Worm (Caenorhabditis elegans): Measurements from ENCODE around the gene F25B3.2.
A peak's percentile ranks its signal among the peaks of the same experiment; 100 is the strongest.

F25B3.2 gene

ce11 chrV:9570197-9570596 lies 6.9 kb upstream of the F25B3.2 start, which contains the start of gene F25B3.5:
TSS of gene F25B3.5 (minus strand) at chrV:9570297.
- TF ChIP-seq dpl-1 (GFP tag; optimal IDR thresholded peaks at IDR 0.05) (no peak), lin-40 (tag; optimal IDR thresholded peaks at IDR 0.05) (no peak), nhr-80 (tag; optimal IDR thresholded peaks at IDR 0.05) (peak; percentile 3), pha-4 (tag; optimal IDR thresholded peaks at IDR 0.05) (no peak), madf-3 (GFP tag; IDR thresholded peaks at IDR 0.05) (no peak)

ce11 chrV:9571056-9571455 lies 6.0 kb upstream of the F25B3.2 start:
- TF ChIP-seq hmg-20 (GFP tag; IDR thresholded peaks at IDR 0.05) (no peak), C17E4.6 (GFP tag; IDR thresholded peaks at IDR 0.05) (no peak), ceh-40 (GFP tag; IDR thresholded peaks at IDR 0.05) (no peak), Y67H2A.10 (GFP tag; conservative IDR thresholded peaks at IDR 0.05) (no peak)

- TF ChIP-seq lag-1 (GFP tag; IDR thresholded peaks at IDR 0.05) (no peak), mes-4 (tag; optimal IDR thresholded peaks at IDR 0.05) (no peak), lin-54 (GFP tag; optimal IDR thresholded peaks at IDR 0.05) (no peak), F10E7.11 (tag; optimal IDR thresholded peaks at IDR 0.05) (no peak), lsl-1 (GFP tag; optimal IDR thresholded peaks at IDR 0.05) (no peak), ztf-25 (GFP tag; IDR thresholded peaks at IDR 0.05) (no peak), dpff-1 (tag; optimal IDR thresholded peaks at IDR 0.05) (no peak), zim-3 (tag; optimal IDR thresholded peaks at IDR 0.05) (no peak), sea-2 (GFP tag; IDR thresholded peaks at IDR 0.05) (no peak), cebp-2 (GFP tag; IDR thresholded peaks at IDR 0.05) (no peak), zfh-2 (GFP tag; conservative IDR thresholded peaks at IDR 0.05) (no peak), egl-18 (GFP tag; IDR thresholded peaks at IDR 0.05) (no peak), mcd-1 (GFP tag; IDR thresholded peaks at IDR 0.05) (no peak), attf-5 (GFP tag; optimal IDR thresholded peaks at IDR 0.05) (no peak)
These were observed 5.4 kb upstream of the F25B3.2 start for ce11 chrV:9571673-9572072.

ce11 chrV:9582594-9583322 lies 5.7 kb downstream of the F25B3.2 start, which contains the start of gene rtfo-1:
TSS of gene rtfo-1 (minus strand) at chrV:9582644.
- no peak for TF ChIP-seq mxl-1 (tag; optimal IDR thresholded peaks at IDR 0.05)
- TF ChIP-seq ZK185.1 (tag; optimal IDR thresholded peaks at IDR 0.05; ENCODE audit: poor library complexity, severe bottlenecking), result peak; percentile 12
- peak; percentile 54 for TF ChIP-seq snpc-1.3 (tag; optimal IDR thresholded peaks at IDR 0.05; ENCODE audit: insufficient read depth)
- TF ChIP-seq F57A8.1 (GFP tag; optimal IDR thresholded peaks at IDR 0.05), result no peak
- no peak for TF ChIP-seq athp-1 (tag; optimal IDR thresholded peaks at IDR 0.05)
- no peak for TF ChIP-seq aptf-3 (GFP tag; IDR thresholded peaks at IDR 0.05)
- TF ChIP-seq F10E7.11 (tag; optimal IDR thresholded peaks at IDR 0.05), result no peak
- no peak for TF ChIP-seq tbx-9 (tag; optimal IDR thresholded peaks at IDR 0.05; ENCODE audit: borderline replicate concordance)
- no peak for TF ChIP-seq sptf-2 (GFP tag; optimal IDR thresholded peaks at IDR 0.05)
- TF ChIP-seq atf-7 (tag; optimal IDR thresholded peaks at IDR 0.05), result no peak
- TF ChIP-seq pbrm-1 (GFP tag; IDR thresholded peaks at IDR 0.05), result peak; percentile 49; the same call in 1 of the 2 replicates
- TF ChIP-seq F55B11.4 (tag; optimal IDR thresholded peaks at IDR 0.05; ENCODE audit: borderline replicate concordance, insufficient read depth), result no peak
- TF ChIP-seq hlh-26 (GFP tag; conservative IDR thresholded peaks at IDR 0.05), result no peak
- TF ChIP-seq attf-5 (GFP tag; optimal IDR thresholded peaks at IDR 0.05), result no peak
- TF ChIP-seq lag-1 (GFP tag; IDR thresholded peaks at IDR 0.05), result no peak
- TF ChIP-seq ceh-58 (GFP tag; IDR thresholded peaks at IDR 0.05), result no peak
- TF ChIP-seq B0261.1 (tag; optimal IDR thresholded peaks at IDR 0.05), result no peak
- no peak for TF ChIP-seq T26A5.8 (tag; optimal IDR thresholded peaks at IDR 0.05)
- TF ChIP-seq nfya-1 (tag; optimal IDR thresholded peaks at IDR 0.05; ENCODE audit: borderline replicate concordance, insufficient read depth), result no peak
- TF ChIP-seq cebp-2 (GFP tag; IDR thresholded peaks at IDR 0.05), result no peak
- TF ChIP-seq F22D6.2 (tag; optimal IDR thresholded peaks at IDR 0.05), result no peak
- no peak for TF ChIP-seq K11D2.4 (GFP tag; IDR thresholded peaks at IDR 0.05)
- TF ChIP-seq rpc-1 (optimal IDR thresholded peaks at IDR 0.05), result peak; percentile 42
- TF ChIP-seq rpc-1 (tag; optimal IDR thresholded peaks at IDR 0.05), result no peak
- no peak for TF ChIP-seq ceh-40 (GFP tag; IDR thresholded peaks at IDR 0.05)
- TF ChIP-seq sdz-38 (tag; optimal IDR thresholded peaks at IDR 0.05), result no peak
